Worm (Caenorhabditis elegans): Measurements from ENCODE around the gene aldo-1.
A peak's percentile ranks its signal among the peaks of the same experiment; 100 is the strongest.

Gene aldo-1

DNA sequence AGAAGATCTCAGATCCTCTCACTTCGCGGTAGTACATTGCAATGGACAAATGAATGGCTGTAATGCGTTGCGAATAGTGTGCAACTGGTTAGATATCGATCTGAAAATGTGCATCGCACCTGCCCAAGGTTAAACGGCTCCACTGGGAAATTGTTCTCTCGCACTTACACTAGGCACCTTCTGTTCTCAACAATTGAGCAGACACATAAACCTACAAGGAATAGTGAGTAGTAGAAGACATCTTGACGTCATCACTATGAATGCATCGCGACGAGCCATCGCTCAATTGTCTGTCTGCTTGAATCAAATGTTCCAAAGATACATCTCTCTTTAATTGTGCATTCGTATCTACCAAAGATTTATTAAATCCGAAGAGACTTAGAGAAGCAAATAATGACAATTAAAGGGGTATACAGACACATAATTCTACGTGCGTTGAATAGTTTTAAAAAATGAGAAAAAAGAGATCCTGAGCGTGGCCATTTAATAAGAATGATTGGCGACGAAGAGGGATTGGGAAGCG is 1.7 kb downstream of the aldo-1 start, which contains the start of gene T05D4.2:
Gene T05D4.2 (minus strand): TSS at position 83 of the 523 bp plus-strand sequence.
- TF ChIP-seq ama-1 (optimal IDR thresholded peaks at IDR 0.05): peak; percentile 92
- no peak for TF ChIP-seq nhr-28 (tag; optimal IDR thresholded peaks at IDR 0.05)
- TF ChIP-seq ceh-82 (tag; optimal IDR thresholded peaks at IDR 0.05): peak; percentile 30

DNA sequence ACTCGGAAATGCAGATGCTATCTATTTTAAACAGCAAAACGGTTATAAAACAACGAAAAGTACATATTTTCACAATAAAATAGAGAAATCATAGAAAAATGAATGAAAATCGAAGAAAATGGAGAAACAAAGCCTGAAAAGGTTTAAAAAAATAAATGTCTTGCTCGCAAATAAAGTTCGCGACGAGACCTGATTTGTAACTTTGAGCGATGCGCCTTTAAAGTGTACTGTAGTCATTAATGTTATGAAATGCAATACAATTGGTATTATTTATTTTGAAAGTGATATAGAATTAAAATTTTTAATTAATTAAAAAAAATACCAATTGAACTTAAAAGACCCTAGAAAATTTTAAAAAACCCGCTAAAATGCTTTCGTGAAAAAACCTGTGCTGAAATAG is 3.5 kb downstream of the aldo-1 start:
- TF ChIP-seq sea-2 (GFP tag; optimal IDR thresholded peaks at IDR 0.05): no peak

DNA sequence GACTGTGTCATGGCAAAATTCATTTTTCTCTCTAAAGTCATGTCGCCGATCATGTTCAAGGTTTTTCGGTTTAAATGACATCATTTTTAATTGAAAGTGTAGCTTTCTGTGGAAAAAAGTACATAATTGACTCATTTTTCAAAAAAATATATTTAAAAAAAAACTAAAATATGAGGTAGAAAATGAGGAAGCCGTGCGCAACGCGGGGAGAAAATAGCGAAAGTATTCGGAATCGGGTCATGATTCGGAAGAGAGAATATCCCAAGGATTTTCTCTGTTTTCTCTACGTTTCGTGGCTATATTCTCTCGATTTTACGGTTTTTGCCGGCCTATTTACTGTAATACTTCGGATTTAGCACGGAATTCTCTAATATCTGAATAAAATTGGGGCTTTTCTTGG is 4.0 kb downstream of the aldo-1 start:
- TF ChIP-seq nhr-43 (tag; optimal IDR thresholded peaks at IDR 0.05; ENCODE audit: poor library complexity, severe bottlenecking) (no peak), nhr-23 (tag; optimal IDR thresholded peaks at IDR 0.05) (peak; percentile 34)

DNA sequence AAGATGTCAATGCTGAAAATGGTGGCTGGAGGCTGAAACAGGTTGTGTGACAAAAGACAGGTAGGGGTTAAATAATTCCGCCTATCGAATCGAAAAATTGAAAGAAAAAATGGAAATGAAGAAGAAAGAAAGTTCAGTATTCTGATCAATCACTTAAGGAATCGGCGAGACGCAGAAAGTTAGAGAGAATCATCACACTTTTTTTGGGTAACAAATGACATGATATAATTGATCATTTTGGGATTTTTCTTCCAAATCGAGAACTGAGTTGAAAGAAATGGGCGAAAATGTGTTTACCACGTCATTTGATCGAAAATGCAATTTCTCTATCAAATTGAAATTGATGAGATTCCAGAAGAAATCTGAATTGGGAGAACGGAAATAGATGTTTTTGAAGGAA is 8.7 kb downstream of the aldo-1 start:
- TF ChIP-seq nhr-237 (tag; optimal IDR thresholded peaks at IDR 0.05) (no peak), nhr-23 (tag; optimal IDR thresholded peaks at IDR 0.05) (peak; percentile 45), nhr-25 (tag; optimal IDR thresholded peaks at IDR 0.05) (peak; percentile 20)

DNA sequence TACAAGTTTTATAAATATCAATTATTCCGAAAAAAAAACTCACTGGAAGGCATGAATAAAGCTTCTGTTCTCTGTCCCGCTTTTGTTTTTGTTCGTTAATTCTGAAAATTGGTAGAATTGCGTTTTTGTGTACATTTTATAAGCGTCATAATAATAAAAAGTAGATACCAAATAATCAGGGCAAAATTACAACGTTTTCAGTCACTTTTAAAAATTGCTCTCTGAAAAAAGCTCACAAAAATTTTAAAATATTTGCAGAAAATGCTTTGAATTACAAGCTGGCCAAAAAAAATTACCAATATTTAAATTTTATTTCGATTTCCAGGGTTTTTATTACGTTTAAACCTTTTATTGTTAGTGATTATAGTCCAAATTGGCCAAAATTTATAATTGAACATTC is 9.5 kb downstream of the aldo-1 start, which contains the start of gene scav-2:
Gene scav-2 (minus strand): TSS at position 101 of the 400 bp plus-strand sequence.
- TF ChIP-seq nhr-67 (tag; optimal IDR thresholded peaks at IDR 0.05) (no peak), nhr-43 (tag; optimal IDR thresholded peaks at IDR 0.05; ENCODE audit: poor library complexity, severe bottlenecking) (no peak), ZK546.5 (tag; optimal IDR thresholded peaks at IDR 0.05) (no peak), mdl-1 (tag; optimal IDR thresholded peaks at IDR 0.05) (no peak), snpc-4 (tag; optimal IDR thresholded peaks at IDR 0.05) (no peak), daf-12 (tag; optimal IDR thresholded peaks at IDR 0.05) (no peak), skn-1 (tag; optimal IDR thresholded peaks at IDR 0.05) (no peak), ceh-28 (tag; optimal IDR thresholded peaks at IDR 0.05) (no peak), egl-27 (tag; optimal IDR thresholded peaks at IDR 0.05) (no peak)

DNA sequence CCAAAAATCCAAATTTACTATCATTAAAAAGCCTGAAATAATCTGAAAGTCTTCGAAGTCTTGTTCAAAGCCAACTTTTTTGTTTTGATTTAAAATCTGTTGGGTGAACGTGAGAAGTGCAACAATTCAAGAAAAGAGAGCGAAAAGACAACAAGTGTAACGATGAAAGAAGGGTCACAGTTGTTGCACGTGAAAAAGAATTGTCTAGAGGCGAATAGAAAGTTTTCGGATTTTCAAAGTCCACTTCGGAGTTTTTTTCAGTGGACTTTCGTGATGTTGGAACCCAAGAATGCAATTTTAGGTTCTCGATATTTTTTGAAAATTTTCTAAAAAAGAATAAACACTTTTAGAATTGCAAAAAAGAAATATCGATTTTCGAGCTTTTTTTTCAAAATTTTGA is 14.8 kb downstream of the aldo-1 start:
- TF ChIP-seq ceh-82 (tag; optimal IDR thresholded peaks at IDR 0.05) (no peak), ama-1 (optimal IDR thresholded peaks at IDR 0.05) (peak; percentile 12), fkh-10 (GFP tag; optimal IDR thresholded peaks at IDR 0.05) (no peak), elt-2 (tag; optimal IDR thresholded peaks at IDR 0.05) (no peak), lin-15B (tag; optimal IDR thresholded peaks at IDR 0.05) (no peak), skn-1 (tag; optimal IDR thresholded peaks at IDR 0.05) (no peak), ztf-4 (tag; optimal IDR thresholded peaks at IDR 0.05) (no peak), nfya-1 (tag; optimal IDR thresholded peaks at IDR 0.05; ENCODE audit: insufficient read depth) (peak; percentile 18), R02D3.7 (tag; optimal IDR thresholded peaks at IDR 0.05) (no peak)

DNA sequence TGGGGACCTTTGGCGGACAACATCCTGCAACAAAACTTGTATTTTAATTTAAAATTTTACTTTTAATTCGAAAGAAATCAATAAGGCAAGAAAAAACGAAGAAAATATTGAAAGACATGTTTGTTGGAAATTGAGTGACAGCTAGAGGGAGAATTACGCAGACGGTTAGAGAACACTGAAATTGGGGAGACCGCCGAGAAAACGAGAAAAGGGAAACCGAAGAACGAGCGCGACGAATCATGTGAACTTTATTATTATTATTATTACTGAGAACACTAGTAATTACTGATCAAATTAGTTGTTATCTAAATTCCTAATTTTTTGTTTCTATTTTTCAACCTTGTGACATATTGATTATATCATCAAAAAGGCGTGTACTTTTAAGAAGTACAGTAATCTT is 15.8 kb downstream of the aldo-1 start, which contains the start of gene mmad-1:
Gene mmad-1 (minus strand): TSS at position 24 of the 400 bp plus-strand sequence.
- no peak for TF ChIP-seq nhr-67 (tag; optimal IDR thresholded peaks at IDR 0.05)
- peak; percentile 47 for TF ChIP-seq pqm-1 (tag; optimal IDR thresholded peaks at IDR 0.05)
- TF ChIP-seq egl-5 (tag; optimal IDR thresholded peaks at IDR 0.05): peak; percentile 64
- TF ChIP-seq ceh-28 (tag; optimal IDR thresholded peaks at IDR 0.05): peak; percentile 13
- TF ChIP-seq hmg-11 (tag; optimal IDR thresholded peaks at IDR 0.05): peak; percentile 2
- peak; percentile 72 for TF ChIP-seq nfya-1 (tag; optimal IDR thresholded peaks at IDR 0.05; ENCODE audit: insufficient read depth)
- TF ChIP-seq pha-4 (tag; optimal IDR thresholded peaks at IDR 0.05): peak; percentile 76
- peak; percentile 79 for TF ChIP-seq elt-2 (tag; optimal IDR thresholded peaks at IDR 0.05)
- peak; percentile 26 for TF ChIP-seq nhr-23 (tag; optimal IDR thresholded peaks at IDR 0.05)
- no peak for TF ChIP-seq ama-1 (optimal IDR thresholded peaks at IDR 0.05)
- TF ChIP-seq snpc-4 (tag; optimal IDR thresholded peaks at IDR 0.05): peak; percentile 9
- TF ChIP-seq unc-62 (GFP tag; optimal IDR thresholded peaks at IDR 0.05): peak; percentile 85
- no peak for TF ChIP-seq nhr-76 (tag; optimal IDR thresholded peaks at IDR 0.05)
- no peak for TF ChIP-seq ceh-9 (tag; optimal IDR thresholded peaks at IDR 0.05)

Measured in whole organism, L3 larva.